Worm (Caenorhabditis elegans) whole organism, early embryonic: ENCODE data around the gene lin-14.

Source experiments
- B0310.2 ChIP-seq: sonication (generic microtip); optimal IDR thresholded peaks from 2 replicates; lab custom pipeline; 2016; ENCODE audit warnings: mild to moderate bottlenecking, missing genetic modification characterization, missing compliant biosample characterization
- F13C5.2 ChIP-seq: sonication (generic microtip); optimal IDR thresholded peaks from 2 replicates; lab custom pipeline; 2017; ENCODE audit warnings: mild to moderate bottlenecking, missing genetic modification characterization, inconsistent platforms, missing compliant biosample characterization
- aly-1 ChIP-seq: sonication (generic microtip); optimal IDR thresholded peaks from 2 replicates; lab custom pipeline; 2016; ENCODE audit warnings: missing genetic modification characterization, missing compliant biosample characterization
- ama-1 ChIP-seq: fragments of 150-350 bp; optimal IDR thresholded peaks from 2 replicates; lab custom pipeline; 2014
- ceh-13 ChIP-seq: fragments of 200-800 bp; sonication (Bioruptor generic); optimal IDR thresholded peaks from 2 replicates; lab custom pipeline; 2018; ENCODE audit warnings: mild to moderate bottlenecking, missing genetic modification characterization, missing compliant biosample characterization
- ceh-36 ChIP-seq: sonication (generic microtip); optimal IDR thresholded peaks from 2 replicates; lab custom pipeline; 2016; ENCODE audit warnings: missing genetic modification characterization, inconsistent platforms, missing compliant biosample characterization
- ets-7 ChIP-seq: sonication (generic microtip); optimal IDR thresholded peaks from 2 replicates; lab custom pipeline; 2016; ENCODE audit warnings: missing genotype, missing genetic modification characterization, missing compliant biosample characterization
- flt-1 ChIP-seq: fragments of 200-800 bp; sonication (Bioruptor generic); IDR thresholded peaks from 2 replicates; pipeline ENCODE4 v1.3.6; 2022; ENCODE audit warnings: missing genetic modification characterization, missing compliant biosample characterization
- hmbx-1 ChIP-seq: sonication (generic microtip); optimal IDR thresholded peaks from 2 replicates; lab custom pipeline; 2016; ENCODE audit warnings: mild to moderate bottlenecking, missing genetic modification characterization, missing compliant biosample characterization
- hmg-4 ChIP-seq: fragments of 200-800 bp; sonication (Bioruptor generic); optimal IDR thresholded peaks from 2 replicates; lab custom pipeline; 2018; ENCODE audit warnings: mild to moderate bottlenecking, missing genetic modification characterization, missing compliant biosample characterization
- hnd-1 ChIP-seq: sonication (generic microtip); optimal IDR thresholded peaks from 2 replicates; lab custom pipeline; 2016; ENCODE audit warnings: missing genetic modification characterization, missing compliant biosample characterization
- pes-1 ChIP-seq: fragments of 200-800 bp; sonication (Bioruptor generic); IDR thresholded peaks from 2 replicates; pipeline ENCODE4 v1.3.6; 2022; ENCODE audit warnings: missing genetic modification reagents, missing genetic modification characterization, missing compliant biosample characterization
- scrt-1 ChIP-seq: fragments of 200-800 bp; sonication (Bioruptor generic); IDR thresholded peaks from 2 replicates; pipeline ENCODE4 v1.3.6; 2022; ENCODE audit warnings: missing genetic modification characterization, missing compliant biosample characterization
- sea-1 ChIP-seq: fragments of 200-800 bp; sonication (Bioruptor generic); conservative IDR thresholded peaks from 2 replicates; pipeline ENCODE4 v1.3.6; 2022; ENCODE audit warnings: missing genetic modification characterization, missing compliant biosample characterization
- tbx-11 ChIP-seq: fragments of 200-800 bp; sonication (Bioruptor generic); IDR thresholded peaks from 2 replicates; pipeline ENCODE4 v1.3.6; 2022; ENCODE audit warnings: missing genetic modification characterization, missing compliant biosample characterization
- tbx-37 ChIP-seq: fragments of 200-800 bp; sonication (Bioruptor generic); conservative IDR thresholded peaks from 2 replicates; pipeline ENCODE4 v1.3.6; 2022; ENCODE audit warnings: missing genetic modification reagents, missing genetic modification characterization, missing compliant biosample characterization
- tra-4 ChIP-seq: sonication (generic microtip); optimal IDR thresholded peaks from 2 replicates; lab custom pipeline; 2017; ENCODE audit warnings: missing genetic modification characterization, missing compliant biosample characterization

lin-14 gene

DNA sequence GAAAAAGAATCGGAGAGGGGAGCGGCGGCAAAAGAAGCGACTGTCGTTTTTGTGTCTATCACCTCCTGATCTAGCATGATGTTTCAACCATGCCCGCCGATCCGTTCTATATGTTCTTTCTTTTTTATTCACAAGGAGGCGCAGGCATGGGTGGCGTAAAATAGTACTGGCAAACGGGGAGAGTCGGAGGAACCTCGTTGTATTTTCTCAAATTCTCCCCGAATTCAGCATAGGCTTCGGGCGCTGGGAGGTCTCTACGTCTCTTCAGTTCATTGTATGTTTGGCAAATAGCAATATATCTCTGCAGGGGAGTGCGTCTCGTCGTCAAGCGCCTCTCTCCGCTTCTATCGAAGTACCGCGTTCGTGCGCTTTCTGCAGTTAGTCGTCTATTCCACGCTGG lies at the start of gene lin-14:
Gene lin-14, plus strand, starts transcription at position 346 of the 400 bp plus-strand sequence.
- TF ChIP-seq pes-1 (GFP tag; lab: Robert Waterston, UW), result no peak
- TF ChIP-seq hnd-1 (tag; lab: Kevin White, UChicago), result no peak
- TF ChIP-seq sea-1 (GFP tag; lab: Robert Waterston, UW), result no peak
- peak; percentile 53 for TF ChIP-seq F13C5.2 (tag; lab: Kevin White, UChicago)

DNA sequence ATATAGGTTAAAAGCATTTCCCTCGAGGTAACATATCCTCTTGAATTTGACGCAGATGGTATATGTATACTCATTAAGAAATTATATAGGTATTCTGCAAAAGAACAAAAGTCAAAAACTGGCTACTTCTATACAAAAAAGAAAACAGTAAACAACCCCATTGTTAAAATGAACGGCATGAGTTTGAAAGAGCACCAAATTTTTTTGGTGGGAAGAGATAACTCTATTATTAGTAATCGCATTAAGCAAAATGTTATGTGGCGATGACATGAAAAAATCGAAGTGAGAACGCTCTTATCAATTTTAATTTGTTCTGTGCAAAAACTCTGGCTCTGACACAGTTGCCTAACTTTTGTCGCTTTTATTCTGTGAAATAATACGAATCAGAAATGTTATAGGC lies 46.7 kb upstream of the lin-14 start, which contains the start of gene F46C3.2:
Gene F46C3.2, minus strand, starts transcription at position 101 of the 400 bp plus-strand sequence.
- TF ChIP-seq tbx-11 (GFP tag; lab: Robert Waterston, UW) (no peak), hmbx-1 (tag; lab: Kevin White, UChicago) (no peak), tbx-37 (GFP tag; lab: Robert Waterston, UW) (no peak), F13C5.2 (tag; lab: Kevin White, UChicago) (no peak), ceh-36 (tag; lab: Kevin White, UChicago) (no peak), B0310.2 (no peak), tra-4 (tag; lab: Kevin White, UChicago) (no peak), pes-1 (GFP tag; lab: Robert Waterston, UW) (no peak), ets-7 (tag; lab: Kevin White, UChicago) (no peak), hmg-4 (GFP tag; lab: Kevin White, UChicago) (no peak), scrt-1 (GFP tag; lab: Robert Waterston, UW) (no peak), sea-1 (GFP tag; lab: Robert Waterston, UW) (no peak), hnd-1 (tag; lab: Kevin White, UChicago) (no peak), ama-1 (lab: Kevin White, UChicago) (no peak), flt-1 (GFP tag; lab: Robert Waterston, UW) (no peak), ceh-13 (GFP tag; lab: Kevin White, UChicago) (no peak), aly-1 (no peak)

DNA sequence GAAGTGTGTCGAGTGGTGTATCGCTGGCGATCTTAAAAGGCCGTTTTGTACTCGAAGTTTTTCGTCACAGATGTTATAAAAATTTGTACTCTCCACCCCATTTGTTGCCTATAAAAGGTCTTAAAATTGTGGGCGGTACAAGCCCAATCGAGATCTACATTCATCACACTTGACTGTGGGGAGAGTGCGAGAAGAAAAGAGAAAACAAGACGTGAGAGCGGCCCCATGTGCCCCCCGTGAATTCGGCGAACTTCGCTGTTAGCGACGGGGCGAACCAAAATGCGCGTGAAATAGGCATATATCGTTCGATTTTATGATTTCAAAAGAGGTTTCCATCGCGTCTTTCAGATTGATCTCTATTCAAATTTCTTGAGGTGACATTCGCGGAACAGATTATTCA lies 45.4 kb upstream of the lin-14 start, which contains the start of gene F46C3.6:
Gene F46C3.6, minus strand, starts transcription at position 87 of the 400 bp plus-strand sequence.
- TF ChIP-seq tbx-37 (GFP tag; lab: Robert Waterston, UW), result no peak
- TF ChIP-seq B0310.2, result no peak
- TF ChIP-seq pes-1 (GFP tag; lab: Robert Waterston, UW), result no peak
- TF ChIP-seq tbx-11 (GFP tag; lab: Robert Waterston, UW), result no peak
- TF ChIP-seq aly-1, result no peak
- no peak for TF ChIP-seq hmg-4 (GFP tag; lab: Kevin White, UChicago)
- TF ChIP-seq tra-4 (tag; lab: Kevin White, UChicago), result no peak
- no peak for TF ChIP-seq sea-1 (GFP tag; lab: Robert Waterston, UW)
- TF ChIP-seq ama-1 (lab: Kevin White, UChicago), result no peak
- no peak for TF ChIP-seq ceh-36 (tag; lab: Kevin White, UChicago)
- no peak for TF ChIP-seq ceh-13 (GFP tag; lab: Kevin White, UChicago)
- no peak for TF ChIP-seq scrt-1 (GFP tag; lab: Robert Waterston, UW)
- TF ChIP-seq hmbx-1 (tag; lab: Kevin White, UChicago), result no peak
- TF ChIP-seq ets-7 (tag; lab: Kevin White, UChicago), result no peak
- no peak for TF ChIP-seq hnd-1 (tag; lab: Kevin White, UChicago)
- TF ChIP-seq flt-1 (GFP tag; lab: Robert Waterston, UW), result no peak
- TF ChIP-seq F13C5.2 (tag; lab: Kevin White, UChicago), result no peak

DNA sequence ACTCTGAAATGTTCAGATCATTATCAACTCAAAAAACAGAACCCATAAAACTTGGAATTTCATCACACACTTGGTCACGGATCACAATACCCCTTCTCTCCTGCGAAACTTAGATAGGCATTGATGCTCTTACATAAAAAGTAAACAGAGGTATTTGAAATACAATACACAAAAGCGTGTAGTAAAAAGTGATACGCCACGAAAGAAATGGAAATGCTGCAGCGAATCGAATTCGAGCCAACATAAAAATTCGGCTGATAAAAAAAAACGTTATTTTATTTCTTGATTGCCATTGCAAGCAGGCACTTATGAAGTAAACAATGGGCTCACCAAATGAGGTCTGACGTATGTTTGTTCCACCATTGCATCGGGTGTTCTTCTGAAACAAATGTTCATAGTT lies 38.7 kb upstream of the lin-14 start:
- no peak for TF ChIP-seq hnd-1 (tag; lab: Kevin White, UChicago)
- TF ChIP-seq B0310.2, result no peak
- TF ChIP-seq sea-1 (GFP tag; lab: Robert Waterston, UW), result no peak
- no peak for TF ChIP-seq F13C5.2 (tag; lab: Kevin White, UChicago)
- no peak for TF ChIP-seq pes-1 (GFP tag; lab: Robert Waterston, UW)
- TF ChIP-seq ceh-13 (GFP tag; lab: Kevin White, UChicago), result no peak
- TF ChIP-seq hmbx-1 (tag; lab: Kevin White, UChicago), result no peak
- no peak for TF ChIP-seq ama-1 (lab: Kevin White, UChicago)
- TF ChIP-seq ets-7 (tag; lab: Kevin White, UChicago), result no peak
- TF ChIP-seq tra-4 (tag; lab: Kevin White, UChicago), result no peak
- TF ChIP-seq flt-1 (GFP tag; lab: Robert Waterston, UW), result no peak
- no peak for TF ChIP-seq aly-1
- TF ChIP-seq tbx-11 (GFP tag; lab: Robert Waterston, UW), result no peak
- TF ChIP-seq tbx-37 (GFP tag; lab: Robert Waterston, UW), result no peak
- TF ChIP-seq scrt-1 (GFP tag; lab: Robert Waterston, UW), result no peak
- no peak for TF ChIP-seq ceh-36 (tag; lab: Kevin White, UChicago)

DNA sequence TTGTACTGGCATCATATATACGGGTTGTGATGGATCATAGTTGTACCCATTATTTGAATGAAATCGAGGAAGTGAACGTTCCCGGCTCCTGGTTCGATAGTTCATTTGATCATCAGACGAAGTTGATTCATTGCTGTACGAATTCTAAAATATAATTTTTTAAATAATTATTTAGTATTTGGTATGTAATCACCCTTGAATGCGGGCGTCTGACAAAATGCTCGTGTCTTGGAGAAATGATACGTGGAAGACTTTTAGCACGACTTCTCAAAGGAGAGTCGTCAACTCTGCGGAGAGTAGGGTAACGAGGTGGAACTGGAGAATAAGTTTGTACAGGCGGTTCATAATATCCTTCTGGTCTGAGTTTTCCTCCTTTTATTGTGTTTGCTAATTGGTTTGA lies 37.8 kb upstream of the lin-14 start:
- TF ChIP-seq hnd-1 (tag; lab: Kevin White, UChicago) (no peak), ets-7 (tag; lab: Kevin White, UChicago) (no peak), tbx-11 (GFP tag; lab: Robert Waterston, UW) (no peak), tra-4 (tag; lab: Kevin White, UChicago) (no peak), aly-1 (no peak), sea-1 (GFP tag; lab: Robert Waterston, UW) (no peak), hmbx-1 (tag; lab: Kevin White, UChicago) (no peak), B0310.2 (no peak), flt-1 (GFP tag; lab: Robert Waterston, UW) (no peak)

DNA sequence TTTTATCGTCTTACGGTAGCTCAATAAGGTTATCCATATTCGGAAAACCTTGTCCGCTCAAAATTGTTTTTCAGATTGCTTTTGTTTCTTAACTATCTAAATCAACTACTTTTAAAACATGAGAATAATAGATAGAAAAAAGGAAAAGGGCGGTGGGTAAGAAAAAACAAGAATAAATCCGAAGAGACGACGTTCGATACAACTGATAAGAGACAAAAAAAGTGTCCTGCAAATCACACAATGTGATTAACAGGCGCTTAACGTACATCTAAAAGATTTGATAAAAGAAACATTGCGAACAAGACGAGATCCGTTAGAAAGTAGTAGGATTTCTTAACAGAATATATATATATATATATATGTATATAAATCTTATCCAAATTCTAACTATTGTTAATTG lies 31.9 kb upstream of the lin-14 start, which contains the start of gene hum-4:
Gene hum-4, minus strand, starts transcription at position 101 of the 400 bp plus-strand sequence.
- TF ChIP-seq F13C5.2 (tag; lab: Kevin White, UChicago), result no peak
- TF ChIP-seq ceh-36 (tag; lab: Kevin White, UChicago), result no peak
- TF ChIP-seq tra-4 (tag; lab: Kevin White, UChicago), result no peak
- no peak for TF ChIP-seq ets-7 (tag; lab: Kevin White, UChicago)
- TF ChIP-seq flt-1 (GFP tag; lab: Robert Waterston, UW), result no peak
- no peak for TF ChIP-seq scrt-1 (GFP tag; lab: Robert Waterston, UW)
- TF ChIP-seq tbx-37 (GFP tag; lab: Robert Waterston, UW), result no peak
- TF ChIP-seq aly-1, result no peak
- no peak for TF ChIP-seq sea-1 (GFP tag; lab: Robert Waterston, UW)
- TF ChIP-seq hnd-1 (tag; lab: Kevin White, UChicago), result no peak
- no peak for TF ChIP-seq ceh-13 (GFP tag; lab: Kevin White, UChicago)
- TF ChIP-seq hmbx-1 (tag; lab: Kevin White, UChicago), result no peak
- no peak for TF ChIP-seq pes-1 (GFP tag; lab: Robert Waterston, UW)
